Fruit fly (Drosophila melanogaster) whole organism, embryonic: ENCODE data around the gene CG33120.

Source experiments
- BtbVII ChIP-seq: fragments of 200-800 bp; sonication (Bioruptor generic); optimal IDR thresholded peaks from 3 replicates; lab custom pipeline; 2017; ENCODE audit warnings: missing biosample characterization, mild to moderate bottlenecking, missing genetic modification characterization
- CG14667 ChIP-seq: fragments of 200-800 bp; sonication (Bioruptor generic); IDR thresholded peaks from 2 replicates; pipeline ENCODE4 v1.3.6; 2022; ENCODE audit warnings: missing biosample characterization, missing genetic modification characterization
- Sin3A ChIP-seq: fragments of >200 bp; optimal IDR thresholded peaks from 2 replicates; lab custom pipeline; 2018
- chm ChIP-seq: fragments of 200-800 bp; sonication (Bioruptor generic); IDR thresholded peaks from 2 replicates; pipeline ENCODE4 v1.3.6; 2022; ENCODE audit warnings: missing biosample characterization, missing genetic modification characterization
- cwo ChIP-seq: fragments of 200-800 bp; sonication (Bioruptor generic); optimal IDR thresholded peaks from 3 replicates; lab custom pipeline; 2017; ENCODE audit warnings: missing biosample characterization, missing genetic modification characterization, mild to moderate bottlenecking, moderate library complexity, missing genetic modification reagents
- h ChIP-seq: fragments of >200 bp; optimal IDR thresholded peaks from 2 replicates; lab custom pipeline; 2017
- lilli ChIP-seq: fragments of 200-800 bp; sonication (Bioruptor generic); optimal IDR thresholded peaks from 3 replicates; lab custom pipeline; 2016; ENCODE audit warnings: missing biosample characterization, missing genetic modification characterization

DNA sequence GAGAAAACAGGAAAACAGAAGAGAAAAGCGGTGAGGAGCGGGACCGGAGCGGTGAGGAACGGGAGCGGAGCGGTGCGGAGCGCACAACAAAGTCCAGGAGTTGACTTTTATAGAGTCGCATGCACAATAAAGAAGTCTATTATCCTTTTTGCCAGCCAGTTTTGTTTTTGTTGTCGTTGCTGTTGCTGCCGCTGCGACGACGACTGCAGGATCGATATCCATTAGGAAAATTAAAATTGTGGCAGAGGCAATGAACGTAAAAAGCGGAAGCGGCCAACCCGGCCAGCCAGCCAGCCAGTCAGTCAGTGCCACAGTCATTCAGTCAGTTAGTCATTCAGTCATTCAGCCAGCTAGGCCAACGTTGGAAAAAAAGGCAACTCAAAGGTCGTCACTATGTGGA is 40.4 kb upstream of the CG33120 start:
- TF ChIP-seq lilli = no peak
- TF ChIP-seq Sin3A = no peak
- no peak for TF ChIP-seq chm (GFP tag; lab: Robert Waterston, UW)
- no peak for TF ChIP-seq cwo (GFP tag; lab: Kevin White, UChicago)
- TF ChIP-seq CG14667 (GFP tag; lab: Robert Waterston, UW) = no peak
- no peak for TF ChIP-seq h (lab: Kevin White, UChicago)
- TF ChIP-seq BtbVII = no peak
